Fruit fly (Drosophila melanogaster): ENCODE measurements around the gene Blos3.

- TF ChIP-seq Sin3A (optimal IDR thresholded peaks at IDR 0.05) = no peak
- no peak for TF ChIP-seq Myc (optimal IDR thresholded peaks at IDR 0.05)
Observed at dm6 chr3L:18834924-18835323, 35.1 kb upstream of the Blos3 start.

All from Kc167 (cell line).